Fruit fly (Drosophila melanogaster) whole organism, embryonic: Measurements from ENCODE around the gene dock.

Experiments used
- Adf1 ChIP-seq: fragments of 200-800 bp; sonication (Bioruptor generic); IDR thresholded peaks from 2 replicates; pipeline ENCODE4 v1.3.6; 2022; ENCODE audit warnings: missing biosample characterization, missing genetic modification characterization
- Asciz ChIP-seq: fragments of 200-800 bp; sonication (Bioruptor generic); optimal IDR thresholded peaks from 2 replicates; lab custom pipeline; 2017; ENCODE audit warnings: missing biosample characterization, mild to moderate bottlenecking, missing genetic modification characterization, missing genetic modification reagents
- BEAF-32 ChIP-seq: fragments of 200-800 bp; sonication (Bioruptor generic); optimal IDR thresholded peaks from 3 replicates; lab custom pipeline; 2017; ENCODE audit warnings: missing biosample characterization, missing genetic modification characterization, mild to moderate bottlenecking, moderate library complexity, missing genetic modification reagents
- CG10462 ChIP-seq: fragments of 200-800 bp; sonication (Bioruptor generic); optimal IDR thresholded peaks from 2 replicates; lab custom pipeline; 2016; ENCODE audit warnings: missing biosample characterization, missing genetic modification characterization
- CG10959 ChIP-seq: fragments of 200-800 bp; sonication (Bioruptor generic); IDR thresholded peaks from 2 replicates; pipeline ENCODE4 v1.3.6; 2022; ENCODE audit warnings: missing biosample characterization, missing genetic modification characterization
- CG14860 ChIP-seq: fragments of 200-800 bp; sonication (Bioruptor generic); IDR thresholded peaks from 3 replicates; pipeline ENCODE4 v1.3.6; 2022; ENCODE audit warnings: missing biosample characterization, missing genetic modification characterization; ENCODE audit not compliant: partially characterized antibody
- CG17829 ChIP-seq: fragments of 200-800 bp; optimal IDR thresholded peaks from 2 replicates; lab custom pipeline; 2019; ENCODE audit warnings: missing biosample characterization, mild to moderate bottlenecking, missing genetic modification characterization, moderate library complexity
- CG18011 ChIP-seq: fragments of 200-800 bp; sonication (Bioruptor generic); optimal IDR thresholded peaks from 2 replicates; lab custom pipeline; 2017; ENCODE audit warnings: missing biosample characterization, missing genetic modification characterization, mild to moderate bottlenecking, moderate library complexity, missing genotype
- CG2678 ChIP-seq: fragments of 200-800 bp; sonication (Bioruptor generic); optimal IDR thresholded peaks from 3 replicates; lab custom pipeline; 2019; ENCODE audit warnings: missing biosample characterization, mild to moderate bottlenecking, missing genetic modification characterization, moderate library complexity
- CG3281 ChIP-seq: fragments of 200-800 bp; sonication (Bioruptor generic); optimal IDR thresholded peaks from 3 replicates; lab custom pipeline; 2017; ENCODE audit warnings: missing biosample characterization, mild to moderate bottlenecking, missing genetic modification characterization
- CG3726 ChIP-seq: fragments of 200-800 bp; sonication (Bioruptor generic); IDR thresholded peaks from 3 replicates; pipeline ENCODE4, ENCODE4 v1.3.6; 2022; ENCODE audit warnings: missing biosample characterization, missing genetic modification characterization
- CG4328 ChIP-seq: fragments of 200-800 bp; sonication (Bioruptor generic); optimal IDR thresholded peaks from 3 replicates; lab custom pipeline; 2017; ENCODE audit warnings: missing biosample characterization, missing genetic modification reagents, missing genetic modification characterization
- CG7372 ChIP-seq: fragments of 200-800 bp; sonication (Bioruptor generic); IDR thresholded peaks from 2 replicates; pipeline ENCODE4 v1.3.6; 2022; ENCODE audit warnings: missing biosample characterization, missing genetic modification characterization
- CG8944 ChIP-seq: fragments of 200-800 bp; sonication (Bioruptor generic); optimal IDR thresholded peaks from 3 replicates; lab custom pipeline; 2016; ENCODE audit warnings: missing biosample characterization, missing genetic modification characterization
- CG9609 ChIP-seq: fragments of 200-800 bp; sonication (Bioruptor generic); optimal IDR thresholded peaks from 3 replicates; lab custom pipeline; 2016; ENCODE audit warnings: missing biosample characterization, missing genetic modification characterization
- CG9932 ChIP-seq: fragments of 200-800 bp; sonication (Bioruptor generic); IDR thresholded peaks from 2 replicates; pipeline ENCODE4 v1.3.6; 2022; ENCODE audit warnings: missing biosample characterization, missing genetic modification characterization
- HLH54F ChIP-seq: fragments of 200-800 bp; sonication (Bioruptor generic); optimal IDR thresholded peaks from 3 replicates; lab custom pipeline; 2016; ENCODE audit warnings: missing biosample characterization, missing genetic modification characterization
- Jarid2 ChIP-seq: fragments of 200-800 bp; sonication (Bioruptor generic); optimal IDR thresholded peaks from 3 replicates; lab custom pipeline; 2017; ENCODE audit warnings: mild to moderate bottlenecking, missing biosample characterization, missing genetic modification reagents, missing genetic modification characterization
- MTF-1 ChIP-seq: fragments of 200-800 bp; sonication (Bioruptor generic); optimal IDR thresholded peaks from 2 replicates; lab custom pipeline; 2018; ENCODE audit warnings: missing biosample characterization, mild to moderate bottlenecking, missing genetic modification characterization, borderline replicate concordance
- Stat92E ChIP-seq, 3 experiments: fragments of >200 bp in 2 of 3; fragments of 200-800 bp in 1 of 3; sonication (Bioruptor generic) in 1 of 3; optimal IDR thresholded peaks; 2 replicates each; lab custom pipeline; 2017 to 2019; ENCODE audit warnings: missing biosample characterization in 3 of 3, missing genetic modification characterization in 3 of 3, mild to moderate bottlenecking in 1 of 3, moderate library complexity in 1 of 3
- YL-1 ChIP-seq: fragments of 200-800 bp; sonication (Bioruptor generic); optimal IDR thresholded peaks from 3 replicates; lab custom pipeline; 2017; ENCODE audit warnings: missing biosample characterization, mild to moderate bottlenecking, missing genetic modification characterization
- ap ChIP-seq: fragments of 200-800 bp; sonication (Bioruptor generic); IDR thresholded peaks from 2 replicates; pipeline ENCODE4 v1.3.6; 2022; ENCODE audit warnings: missing biosample characterization, missing genetic modification characterization
- ase ChIP-seq: fragments of 200-800 bp; sonication (Bioruptor generic); IDR thresholded peaks from 3 replicates; pipeline ENCODE4 v1.3.6; 2022; ENCODE audit warnings: missing biosample characterization, missing genetic modification characterization
- bigmax ChIP-seq: fragments of 200-800 bp; sonication (Bioruptor generic); optimal IDR thresholded peaks from 2 replicates; lab custom pipeline; 2018; ENCODE audit warnings: missing biosample characterization, mild to moderate bottlenecking, missing genetic modification characterization
- br ChIP-seq: fragments of >200 bp; optimal IDR thresholded peaks from 2 replicates; lab custom pipeline; 2017
- cad ChIP-seq: fragments of >200 bp; optimal IDR thresholded peaks from 2 replicates; lab custom pipeline; 2017; ENCODE audit warnings: missing biosample characterization, missing genetic modification characterization
- caup ChIP-seq: fragments of 200-800 bp; sonication (Bioruptor generic); optimal IDR thresholded peaks from 3 replicates; lab custom pipeline; 2017; ENCODE audit warnings: missing biosample characterization, mild to moderate bottlenecking, missing genetic modification characterization, moderate library complexity; ENCODE audit not compliant: severe bottlenecking
- dan ChIP-seq: fragments of 200-800 bp; sonication (Bioruptor generic); IDR thresholded peaks from 2 replicates; pipeline ENCODE4 v1.3.6; 2022; ENCODE audit warnings: missing biosample characterization, missing genetic modification characterization
- dmrt99B ChIP-seq: fragments of 200-800 bp; sonication (Bioruptor generic); optimal IDR thresholded peaks from 2 replicates; lab custom pipeline; 2018; ENCODE audit warnings: missing biosample characterization, mild to moderate bottlenecking, missing genetic modification characterization, moderate library complexity
- fd102C ChIP-seq: fragments of 200-800 bp; sonication (Bioruptor generic); optimal IDR thresholded peaks from 2 replicates; lab custom pipeline; 2018; ENCODE audit warnings: missing biosample characterization, mild to moderate bottlenecking, missing genetic modification characterization, moderate library complexity
- gce ChIP-seq: fragments of 200-800 bp; sonication (Bioruptor generic); IDR thresholded peaks from 3 replicates; pipeline ENCODE4 v1.3.6; 2022; ENCODE audit warnings: missing biosample characterization, missing genetic modification characterization
- lbe ChIP-seq: fragments of 200-800 bp; sonication (Bioruptor generic); optimal IDR thresholded peaks from 2 replicates; lab custom pipeline; 2016; ENCODE audit warnings: missing biosample characterization, mild to moderate bottlenecking, missing genetic modification characterization
- rib ChIP-seq: fragments of 200-800 bp; sonication (Bioruptor generic); IDR thresholded peaks from 2 replicates; pipeline ENCODE4 v1.3.6; 2022; ENCODE audit warnings: missing biosample characterization, missing genetic modification characterization
- sd ChIP-seq: fragments of 200-800 bp; sonication (Bioruptor generic); optimal IDR thresholded peaks from 3 replicates; lab custom pipeline; 2018; ENCODE audit warnings: missing biosample characterization, mild to moderate bottlenecking, missing genetic modification characterization, moderate library complexity
- sob ChIP-seq: fragments of 200-800 bp; sonication (Bioruptor generic); IDR thresholded peaks from 2 replicates; pipeline ENCODE4 v1.3.6; 2022; ENCODE audit warnings: missing biosample characterization, missing genetic modification characterization
- ssp ChIP-seq: fragments of 200-800 bp; sonication (Bioruptor generic); IDR thresholded peaks from 2 replicates; pipeline ENCODE4 v1.3.6; 2022; ENCODE audit warnings: missing biosample characterization, missing genetic modification characterization
- tgo ChIP-seq: fragments of 200-800 bp; sonication (Bioruptor generic); IDR thresholded peaks from 3 replicates; pipeline ENCODE4 v1.3.6; 2022; ENCODE audit warnings: missing biosample characterization, missing genetic modification characterization
- twi ChIP-seq: fragments of 200-800 bp; optimal IDR thresholded peaks from 2 replicates; lab custom pipeline; 2019; ENCODE audit warnings: missing biosample characterization, mild to moderate bottlenecking, missing genetic modification characterization, moderate library complexity
- zen2 ChIP-seq: fragments of 200-800 bp; sonication (Bioruptor generic); IDR thresholded peaks from 3 replicates; pipeline ENCODE4 v1.3.6; 2022; ENCODE audit warnings: missing biosample characterization, missing genetic modification characterization; ENCODE audit not compliant: partially characterized antibody
- zfh1 ChIP-seq: fragments of 200-800 bp; sonication (Bioruptor generic); IDR thresholded peaks from 3 replicates; pipeline ENCODE4 v1.3.6; 2022; ENCODE audit warnings: missing biosample characterization, missing genetic modification characterization

dock gene

DNA sequence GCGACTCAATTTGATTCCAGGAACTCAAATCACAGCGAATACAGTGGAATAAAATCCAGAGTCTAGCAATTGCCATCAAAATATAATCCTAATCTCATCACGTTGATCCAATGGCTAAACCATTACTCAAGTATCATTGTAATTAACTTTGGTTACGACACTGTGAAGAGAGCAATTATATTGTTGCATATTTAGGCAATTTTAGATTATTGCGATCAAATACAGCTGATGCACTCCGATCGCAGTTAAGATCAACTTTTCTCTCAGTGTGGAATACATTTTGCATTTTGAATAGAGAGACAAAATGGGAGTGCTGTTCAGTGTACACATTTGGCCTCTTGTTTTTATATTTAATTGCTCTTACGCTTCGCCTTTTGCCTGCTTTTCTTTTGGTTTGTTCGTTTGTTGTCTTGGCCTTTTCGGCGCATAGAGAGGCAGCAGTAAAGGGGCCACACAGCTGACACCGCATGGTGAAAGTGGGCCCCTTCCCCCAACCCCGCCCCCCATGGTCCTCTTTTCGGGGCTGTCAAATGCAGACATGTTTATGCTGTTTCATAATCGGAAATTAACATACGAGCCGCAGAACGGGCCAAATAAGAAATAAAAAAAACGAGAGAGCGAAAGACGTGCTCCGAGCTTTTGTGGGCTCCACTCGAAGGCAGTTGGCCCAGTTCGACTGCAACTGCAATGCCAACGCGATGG is 20.5 kb downstream of the dock start (continued):
- peak; percentile 55 for TF ChIP-seq CG3281 (GFP tag; lab: Kevin White, UChicago)
- TF ChIP-seq CG9932 (GFP tag; lab: Robert Waterston, UW) = peak; percentile 48; the same call in 1 of the 2 replicates
- TF ChIP-seq CG10462 = peak; percentile 37
- TF ChIP-seq twi (tag; lab: Kevin White, UChicago) = no peak
- peak; percentile 34 for TF ChIP-seq ap (GFP tag; lab: Robert Waterston, UW)
- no peak for TF ChIP-seq CG8944 (GFP tag; lab: Kevin White, UChicago)
- no peak for TF ChIP-seq zen2
- TF ChIP-seq HLH54F (GFP tag; lab: Kevin White, UChicago) = peak; percentile 38
- TF ChIP-seq dan (GFP tag; lab: Robert Waterston, UW) = no peak
- TF ChIP-seq cad (GFP tag; lab: Kevin White, UChicago) = no peak
- TF ChIP-seq sd = no peak
- no peak for TF ChIP-seq caup
- no peak for TF ChIP-seq YL-1
- no peak for TF ChIP-seq fd102C (GFP tag; lab: Kevin White, UChicago)
- TF ChIP-seq Jarid2 = peak; percentile 12
- TF ChIP-seq lbe (GFP tag; lab: Kevin White, UChicago) = no peak
- no peak for TF ChIP-seq CG14860 (GFP tag; lab: Robert Waterston, UW)
- TF ChIP-seq ase (GFP tag; lab: Robert Waterston, UW) = 0 out of 3 replicates have a peak, but pooled peaks have one; percentile 7
- no peak for TF ChIP-seq CG4328
- TF ChIP-seq rib (GFP tag; lab: Robert Waterston, UW) = no peak
- TF ChIP-seq tgo (GFP tag; lab: Robert Waterston, UW) = peak; percentile 40; the same call in 1 of the 3 replicates
- peak; percentile 88 for TF ChIP-seq dmrt99B (tag; lab: Kevin White, UChicago)
- no peak for TF ChIP-seq CG18011 (GFP tag; lab: Kevin White, UChicago)
- peak; percentile 71 for TF ChIP-seq CG2678 (tag; lab: Kevin White, UChicago)
- no peak for TF ChIP-seq Adf1 (GFP tag; lab: Robert Waterston, UW)
- TF ChIP-seq CG17829 (tag; lab: Kevin White, UChicago) = peak; percentile 60
- TF ChIP-seq sob = no peak
- peak; percentile 75 for TF ChIP-seq Asciz
- no peak for TF ChIP-seq br
- no peak for TF ChIP-seq gce
- TF ChIP-seq CG7372 (GFP tag; lab: Robert Waterston, UW) = no peak
- TF ChIP-seq ssp (GFP tag; lab: Robert Waterston, UW) = peak; percentile 7; the same call in 1 of the 2 replicates
- TF ChIP-seq Stat92E (GFP tag; optimal IDR thresholded peaks at IDR 0.05; lab: Kevin White, UChicago) = peak in 1 of 3 experiments; percentile 95
- TF ChIP-seq zfh1 (GFP tag; lab: Robert Waterston, UW) = 0 out of 3 replicates have a peak, but pooled peaks have one; percentile 5
- peak; percentile 33 for TF ChIP-seq CG9609
- TF ChIP-seq CG10959 (GFP tag; lab: Robert Waterston, UW) = no peak
- TF ChIP-seq CG3726 (GFP tag; lab: Robert Waterston, UW) = 0 out of 3 replicates have a peak, but pooled peaks have one; percentile 50
- TF ChIP-seq bigmax (GFP tag; lab: Kevin White, UChicago) = no peak
- TF ChIP-seq MTF-1 (GFP tag; lab: Kevin White, UChicago) = no peak
- TF ChIP-seq BEAF-32 (GFP tag; lab: Kevin White, UChicago) = no peak
